Fruit fly (Drosophila melanogaster) whole organism, embryonic: ENCODE data around the gene RpL7A.

ENCODE experiments used
- Abd-B ChIP-seq: fragments of 200-800 bp; sonication (Bioruptor generic); optimal IDR thresholded peaks from 2 replicates; lab custom pipeline; 2018; ENCODE audit warnings: missing biosample characterization, mild to moderate bottlenecking, missing genetic modification characterization, moderate library complexity
- Antp ChIP-seq: fragments of 200-800 bp; sonication (Bioruptor generic); optimal IDR thresholded peaks from 3 replicates; lab custom pipeline; 2016; ENCODE audit warnings: missing biosample characterization, missing genetic modification characterization
- Atf6 ChIP-seq: fragments of 200-800 bp; sonication (Bioruptor generic); IDR thresholded peaks from 2 replicates; pipeline ENCODE4 v1.3.6; 2022; ENCODE audit warnings: missing biosample characterization, missing genetic modification characterization
- CG10321 ChIP-seq: fragments of 200-800 bp; sonication (Bioruptor generic); IDR thresholded peaks from 2 replicates; pipeline ENCODE4 v1.3.6; 2022; ENCODE audit warnings: missing biosample characterization, missing genetic modification characterization
- CG10431 ChIP-seq: fragments of 200-800 bp; sonication (Bioruptor generic); optimal IDR thresholded peaks from 3 replicates; lab custom pipeline; 2018; ENCODE audit warnings: missing biosample characterization, mild to moderate bottlenecking, missing genetic modification characterization
- CG10565 ChIP-seq: fragments of 200-800 bp; sonication (Bioruptor generic); optimal IDR thresholded peaks from 3 replicates; lab custom pipeline; 2016; ENCODE audit warnings: missing biosample characterization, mild to moderate bottlenecking, missing genetic modification characterization
- CG11456 ChIP-seq: fragments of 200-800 bp; sonication (Bioruptor generic); IDR thresholded peaks from 3 replicates; pipeline ENCODE4 v1.3.6; 2022; ENCODE audit warnings: missing biosample characterization, missing genetic modification characterization
- CG12942 ChIP-seq: fragments of 200-800 bp; sonication (Bioruptor generic); optimal IDR thresholded peaks from 3 replicates; lab custom pipeline; 2016; ENCODE audit warnings: missing biosample characterization, missing genetic modification characterization
- CG17328 ChIP-seq: fragments of 200-800 bp; sonication (Bioruptor generic); IDR thresholded peaks from 2 replicates; pipeline ENCODE4 v1.3.6; 2022; ENCODE audit warnings: missing biosample characterization, missing genetic modification characterization
- CG17829 ChIP-seq: fragments of 200-800 bp; optimal IDR thresholded peaks from 2 replicates; lab custom pipeline; 2019; ENCODE audit warnings: missing biosample characterization, mild to moderate bottlenecking, missing genetic modification characterization, moderate library complexity
- CG2199 ChIP-seq: fragments of 200-800 bp; sonication (Bioruptor generic); IDR thresholded peaks from 3 replicates; pipeline ENCODE4 v1.3.6; 2022; ENCODE audit warnings: missing biosample characterization, missing genetic modification characterization
- CG2889 ChIP-seq: fragments of 200-800 bp; sonication (Bioruptor generic); IDR thresholded peaks from 3 replicates; pipeline ENCODE4 v1.3.6; 2022; ENCODE audit warnings: missing biosample characterization, missing genetic modification characterization
- CG31365 ChIP-seq: fragments of 200-800 bp; sonication (Bioruptor generic); optimal IDR thresholded peaks from 2 replicates; lab custom pipeline; 2018; ENCODE audit warnings: missing biosample characterization, mild to moderate bottlenecking, missing genetic modification characterization
- CG42726 ChIP-seq: fragments of 200-800 bp; sonication (Bioruptor generic); IDR thresholded peaks from 2 replicates; pipeline ENCODE4 v1.3.6; 2022; ENCODE audit warnings: missing biosample characterization, missing genetic modification characterization; ENCODE audit not compliant: partially characterized antibody
- CG4404 ChIP-seq: fragments of 200-800 bp; sonication (Bioruptor generic); IDR thresholded peaks from 2 replicates; pipeline ENCODE4 v1.3.6; 2022; ENCODE audit warnings: missing biosample characterization, missing genetic modification characterization
- CG4617 ChIP-seq: fragments of 200-800 bp; sonication (Bioruptor generic); optimal IDR thresholded peaks from 3 replicates; lab custom pipeline; 2016; ENCODE audit warnings: missing biosample characterization, missing genetic modification characterization, borderline replicate concordance
- CG4854 ChIP-seq: fragments of 200-800 bp; sonication (Bioruptor generic); optimal IDR thresholded peaks from 2 replicates; lab custom pipeline; 2016; ENCODE audit warnings: missing biosample characterization, missing genetic modification characterization, inconsistent platforms
- CG6854 ChIP-seq: fragments of 200-800 bp; sonication (Bioruptor generic); optimal IDR thresholded peaks from 3 replicates; lab custom pipeline; 2017; ENCODE audit warnings: missing biosample characterization, mild to moderate bottlenecking, missing genetic modification characterization
- CG7928 ChIP-seq: fragments of 200-800 bp; sonication (Bioruptor generic); optimal IDR thresholded peaks from 2 replicates; lab custom pipeline; 2017; ENCODE audit warnings: missing biosample characterization, mild to moderate bottlenecking, missing genetic modification characterization
- CG8359 ChIP-seq: fragments of 200-800 bp; sonication (Bioruptor generic); optimal IDR thresholded peaks from 2 replicates; lab custom pipeline; 2017; ENCODE audit warnings: missing biosample characterization, mild to moderate bottlenecking, missing genetic modification characterization, borderline replicate concordance
- CG8924 ChIP-seq: fragments of 200-800 bp; optimal IDR thresholded peaks from 3 replicates; lab custom pipeline; 2019; ENCODE audit warnings: missing biosample characterization, mild to moderate bottlenecking, missing genetic modification characterization, moderate library complexity
- CG8944 ChIP-seq: fragments of 200-800 bp; sonication (Bioruptor generic); optimal IDR thresholded peaks from 3 replicates; lab custom pipeline; 2016; ENCODE audit warnings: missing biosample characterization, missing genetic modification characterization
- CTCF ChIP-seq: fragments of 200-800 bp; sonication (Bioruptor generic); optimal IDR thresholded peaks from 2 replicates; lab custom pipeline; 2017; ENCODE audit warnings: missing biosample characterization, mild to moderate bottlenecking, missing genetic modification characterization, moderate library complexity
- CrebB ChIP-seq: fragments of 200-800 bp; sonication (Bioruptor generic); optimal IDR thresholded peaks from 3 replicates; lab custom pipeline; 2018; ENCODE audit warnings: missing biosample characterization, mild to moderate bottlenecking, missing genetic modification characterization
- Dip3 ChIP-seq: fragments of 200-800 bp; sonication (Bioruptor generic); optimal IDR thresholded peaks from 3 replicates; lab custom pipeline; 2016; ENCODE audit warnings: missing biosample characterization, missing genetic modification characterization
- HLH4C ChIP-seq: fragments of 200-800 bp; sonication (Bioruptor generic); IDR thresholded peaks from 3 replicates; pipeline ENCODE4 v1.3.6; 2022; ENCODE audit warnings: missing biosample characterization, missing genetic modification characterization; ENCODE audit not compliant: partially characterized antibody
- HLH54F ChIP-seq: fragments of 200-800 bp; sonication (Bioruptor generic); optimal IDR thresholded peaks from 3 replicates; lab custom pipeline; 2016; ENCODE audit warnings: missing biosample characterization, missing genetic modification characterization
- Hmr ChIP-seq: fragments of 200-800 bp; sonication (Bioruptor generic); optimal IDR thresholded peaks from 3 replicates; lab custom pipeline; 2017; ENCODE audit warnings: mild to moderate bottlenecking, missing biosample characterization, missing genetic modification reagents, missing genetic modification characterization
- Lpt ChIP-seq: fragments of >200 bp; optimal IDR thresholded peaks from 2 replicates; lab custom pipeline; 2018; ENCODE audit warnings: missing biosample characterization, missing genetic modification characterization
- NK7.1 ChIP-seq: fragments of 200-800 bp; sonication (Bioruptor generic); optimal IDR thresholded peaks from 3 replicates; lab custom pipeline; 2016; ENCODE audit warnings: missing biosample characterization, missing genetic modification characterization
- Pdp1 ChIP-seq, 2 experiments: fragments of 200-800 bp; sonication (Bioruptor generic); optimal IDR thresholded peaks; 3 replicates each; lab custom pipeline; 2016; ENCODE audit warnings: missing biosample characterization in 2 of 2, missing genetic modification characterization in 2 of 2, mild to moderate bottlenecking in 1 of 2, moderate library complexity in 1 of 2
- Trl ChIP-seq, 3 experiments: fragments of >200 bp in 2 of 3; fragments of 200-800 bp in 1 of 3; sonication (Bioruptor generic) in 1 of 3; optimal IDR thresholded peaks; 2 replicates in 1 of 3; 3 replicates in 2 of 3; lab custom pipeline; 2016 to 2017; ENCODE audit warnings: missing biosample characterization in 1 of 3, missing genetic modification characterization in 1 of 3
- Vsx1 ChIP-seq: fragments of 200-800 bp; sonication (Bioruptor generic); optimal IDR thresholded peaks from 2 replicates; lab custom pipeline; 2017; ENCODE audit warnings: missing biosample characterization, mild to moderate bottlenecking, missing genetic modification characterization, missing genetic modification reagents
- Xbp1 ChIP-seq: fragments of 200-800 bp; sonication (Bioruptor generic); optimal IDR thresholded peaks from 3 replicates; lab custom pipeline; 2016; ENCODE audit warnings: missing biosample characterization, mild to moderate bottlenecking, missing genetic modification characterization
- YL-1 ChIP-seq: fragments of 200-800 bp; sonication (Bioruptor generic); optimal IDR thresholded peaks from 3 replicates; lab custom pipeline; 2017; ENCODE audit warnings: missing biosample characterization, mild to moderate bottlenecking, missing genetic modification characterization
- ac ChIP-seq: fragments of 200-800 bp; sonication (Bioruptor generic); optimal IDR thresholded peaks from 3 replicates; lab custom pipeline; 2017; ENCODE audit warnings: missing biosample characterization, mild to moderate bottlenecking, missing genetic modification characterization
- br ChIP-seq: fragments of >200 bp; optimal IDR thresholded peaks from 2 replicates; lab custom pipeline; 2017
- btn ChIP-seq: fragments of 200-800 bp; sonication (Bioruptor generic); optimal IDR thresholded peaks from 2 replicates; lab custom pipeline; 2016; ENCODE audit warnings: missing biosample characterization, missing genetic modification characterization
- corto ChIP-seq: fragments of 200-800 bp; sonication (Bioruptor generic); optimal IDR thresholded peaks from 2 replicates; lab custom pipeline; 2016; ENCODE audit warnings: missing biosample characterization, mild to moderate bottlenecking, missing genetic modification characterization, moderate library complexity
- dmrt99B ChIP-seq: fragments of 200-800 bp; sonication (Bioruptor generic); optimal IDR thresholded peaks from 2 replicates; lab custom pipeline; 2018; ENCODE audit warnings: missing biosample characterization, mild to moderate bottlenecking, missing genetic modification characterization, moderate library complexity
- ewg ChIP-seq: fragments of 200-800 bp; sonication (Bioruptor generic); optimal IDR thresholded peaks from 3 replicates; lab custom pipeline; 2017; ENCODE audit warnings: mild to moderate bottlenecking, missing biosample characterization, missing genetic modification reagents, missing genetic modification characterization
- h ChIP-seq: fragments of >200 bp; optimal IDR thresholded peaks from 2 replicates; lab custom pipeline; 2017
- jigr1 ChIP-seq: fragments of 200-800 bp; sonication (Bioruptor generic); IDR thresholded peaks from 3 replicates; pipeline ENCODE4 v1.3.6; 2022; ENCODE audit warnings: missing biosample characterization, missing genetic modification characterization
- jing ChIP-seq: fragments of 200-800 bp; sonication (Bioruptor generic); optimal IDR thresholded peaks from 2 replicates; lab custom pipeline; 2018; ENCODE audit warnings: missing biosample characterization, mild to moderate bottlenecking, missing genetic modification characterization
- lbe ChIP-seq: fragments of 200-800 bp; sonication (Bioruptor generic); optimal IDR thresholded peaks from 2 replicates; lab custom pipeline; 2016; ENCODE audit warnings: missing biosample characterization, mild to moderate bottlenecking, missing genetic modification characterization
- nerfin-2 ChIP-seq: fragments of 200-800 bp; sonication (Bioruptor generic); IDR thresholded peaks from 2 replicates; pipeline ENCODE4 v1.3.6; 2022; ENCODE audit warnings: missing biosample characterization, missing genetic modification characterization; ENCODE audit not compliant: partially characterized antibody
- p53 ChIP-seq: fragments of 200-800 bp; sonication (Bioruptor generic); optimal IDR thresholded peaks from 2 replicates; lab custom pipeline; 2016; ENCODE audit warnings: missing biosample characterization, missing genetic modification characterization
- salm ChIP-seq: fragments of 200-800 bp; sonication (Bioruptor generic); optimal IDR thresholded peaks from 2 replicates; lab custom pipeline; 2018; ENCODE audit warnings: missing biosample characterization, mild to moderate bottlenecking, missing genetic modification characterization
- shn ChIP-seq: fragments of 200-800 bp; sonication (Bioruptor generic); optimal IDR thresholded peaks from 3 replicates; lab custom pipeline; 2016; ENCODE audit warnings: missing biosample characterization, missing genetic modification characterization
- so ChIP-seq: fragments of 200-800 bp; sonication (Bioruptor generic); IDR thresholded peaks from 3 replicates; pipeline ENCODE4 v1.3.6; 2022; ENCODE audit warnings: missing biosample characterization, missing genetic modification characterization
- stc ChIP-seq: fragments of 200-800 bp; sonication (Bioruptor generic); IDR thresholded peaks from 2 replicates; pipeline ENCODE4 v1.3.6; 2022; ENCODE audit warnings: missing biosample characterization, missing genetic modification characterization
- tup ChIP-seq: fragments of 200-800 bp; sonication (Bioruptor generic); optimal IDR thresholded peaks from 2 replicates; lab custom pipeline; 2016; ENCODE audit warnings: missing biosample characterization, mild to moderate bottlenecking, missing genetic modification characterization, moderate library complexity
- yki ChIP-seq: fragments of >200 bp; optimal IDR thresholded peaks from 3 replicates; lab custom pipeline; 2018

RpL7A gene

dm6 chrX:6542331-6542730 lies 9.2 kb upstream of the RpL7A start (continued):
- TF ChIP-seq jigr1, result no peak
- no peak for TF ChIP-seq ewg (GFP tag; lab: Kevin White, UChicago)
- no peak for TF ChIP-seq Antp (GFP tag; lab: Kevin White, UChicago)
- no peak for TF ChIP-seq btn (GFP tag; lab: Kevin White, UChicago)
- TF ChIP-seq CG4617 (GFP tag; lab: Kevin White, UChicago), result no peak
- TF ChIP-seq CG6854 (GFP tag; lab: Kevin White, UChicago), result no peak
- TF ChIP-seq YL-1 (GFP tag; lab: Kevin White, UChicago), result no peak
- TF ChIP-seq CG7928, result no peak
- no peak for TF ChIP-seq p53 (GFP tag; lab: Kevin White, UChicago)
- TF ChIP-seq CG17328, result peak; percentile 40; the same call in 1 of the 2 replicates
- no peak for TF ChIP-seq br
- no peak for TF ChIP-seq CG4854 (GFP tag; lab: Kevin White, UChicago)
- TF ChIP-seq h, result no peak
- no peak for TF ChIP-seq HLH4C (GFP tag; lab: Robert Waterston, UW)
- peak; percentile 33 for TF ChIP-seq CG17829
- TF ChIP-seq nerfin-2 (GFP tag; lab: Robert Waterston, UW), result no peak
- no peak for TF ChIP-seq CrebB (tag; lab: Kevin White, UChicago)
- TF ChIP-seq Dip3, result no peak
- TF ChIP-seq CG42726 (GFP tag; lab: Robert Waterston, UW), result no peak
- TF ChIP-seq Vsx1 (GFP tag; lab: Kevin White, UChicago), result peak; percentile 24
- TF ChIP-seq HLH54F (GFP tag; lab: Kevin White, UChicago), result no peak
- no peak for TF ChIP-seq Trl (optimal IDR thresholded peaks at IDR 0.05; lab: Kevin White, UChicago)
- TF ChIP-seq Trl (GFP tag; optimal IDR thresholded peaks at IDR 0.05; lab: Kevin White, UChicago), result no peak
- peak; percentile 48 for TF ChIP-seq Abd-B (GFP tag; lab: Kevin White, UChicago)
- TF ChIP-seq Hmr, result no peak
- TF ChIP-seq stc, result peak; percentile 63
- TF ChIP-seq CG10431 (GFP tag; lab: Kevin White, UChicago), result no peak
- no peak for TF ChIP-seq Lpt (GFP tag; lab: Kevin White, UChicago)
- TF ChIP-seq shn (GFP tag; lab: Kevin White, UChicago), result no peak
- TF ChIP-seq so (GFP tag; lab: Robert Waterston, UW), result peak; percentile 64; the same call in 1 of the 3 replicates
- TF ChIP-seq Pdp1 (GFP tag; optimal IDR thresholded peaks at IDR 0.05; lab: Kevin White, UChicago), result no peak
- no peak for TF ChIP-seq CG10565 (GFP tag; lab: Kevin White, UChicago)
- TF ChIP-seq jing (GFP tag; lab: Kevin White, UChicago), result no peak
- TF ChIP-seq CG11456 (GFP tag; lab: Robert Waterston, UW), result no peak
- TF ChIP-seq tup, result no peak
- TF ChIP-seq CG8924 (tag; lab: Kevin White, UChicago), result peak; percentile 37
- no peak for TF ChIP-seq yki
- no peak for TF ChIP-seq CG4404 (GFP tag; lab: Robert Waterston, UW)
- no peak for TF ChIP-seq lbe
- TF ChIP-seq CTCF (GFP tag; lab: Kevin White, UChicago), result no peak
- TF ChIP-seq CG8359 (GFP tag; lab: Kevin White, UChicago), result no peak
- TF ChIP-seq CG8944 (GFP tag; lab: Kevin White, UChicago), result no peak
- TF ChIP-seq CG2889, result no peak
- TF ChIP-seq ac, result no peak
- TF ChIP-seq Xbp1 (GFP tag; lab: Kevin White, UChicago), result peak; percentile 40
- TF ChIP-seq dmrt99B (tag; lab: Kevin White, UChicago), result peak; percentile 80
- no peak for TF ChIP-seq CG31365
- TF ChIP-seq NK7.1 (GFP tag; lab: Kevin White, UChicago), result no peak
- no peak for TF ChIP-seq CG2199 (GFP tag; lab: Robert Waterston, UW)
- TF ChIP-seq CG12942 (GFP tag; lab: Kevin White, UChicago), result no peak
- no peak for TF ChIP-seq CG10321 (GFP tag; lab: Robert Waterston, UW)
- peak; percentile 34 for TF ChIP-seq salm (tag; lab: Kevin White, UChicago)
- no peak for TF ChIP-seq corto (GFP tag; lab: Kevin White, UChicago)
- TF ChIP-seq Atf6 (GFP tag; lab: Robert Waterston, UW), result peak; percentile 38; the same call in 1 of the 2 replicates
